Fruit fly (Drosophila melanogaster) whole organism, prepupa: ENCODE data around the gene vex.
A peak's percentile ranks its signal among the peaks of the same experiment; 100 is the strongest.

Source experiments
- CG10669 ChIP-seq: fragments of 200-800 bp; sonication (Bioruptor generic); optimal IDR thresholded peaks from 3 replicates; lab custom pipeline; 2018; ENCODE audit warnings: missing biosample characterization, mild to moderate bottlenecking, missing genetic modification characterization, moderate library complexity
- CG11762 ChIP-seq: fragments of 200-800 bp; sonication (Bioruptor generic); optimal IDR thresholded peaks from 3 replicates; lab custom pipeline; 2016; ENCODE audit warnings: missing biosample characterization, missing genetic modification characterization; ENCODE audit not compliant: insufficient read depth
- CG11902 ChIP-seq: fragments of 200-800 bp; sonication (Bioruptor generic); optimal IDR thresholded peaks from 3 replicates; lab custom pipeline; 2016; ENCODE audit warnings: missing biosample characterization, missing genetic modification characterization
- CG15336 ChIP-seq: fragments of 200-800 bp; sonication (Bioruptor generic); IDR thresholded peaks from 2 replicates; pipeline ENCODE4 v1.3.6; 2022; ENCODE audit warnings: missing biosample characterization, missing genetic modification characterization
- CG1621 ChIP-seq: fragments of 200-800 bp; sonication (Bioruptor generic); optimal IDR thresholded peaks from 3 replicates; lab custom pipeline; 2018; ENCODE audit warnings: missing biosample characterization, mild to moderate bottlenecking, missing genetic modification characterization
- CG16779 ChIP-seq: fragments of 200-800 bp; sonication (Bioruptor generic); optimal IDR thresholded peaks from 3 replicates; lab custom pipeline; 2017; ENCODE audit warnings: missing biosample characterization, mild to moderate bottlenecking, missing genetic modification characterization
- CG31627 ChIP-seq: fragments of 200-800 bp; sonication (Bioruptor generic); optimal IDR thresholded peaks from 3 replicates; lab custom pipeline; 2016; ENCODE audit warnings: missing biosample characterization, missing genetic modification characterization
- CG34406 ChIP-seq: fragments of 200-800 bp; sonication (Bioruptor generic); optimal IDR thresholded peaks from 3 replicates; lab custom pipeline; 2016; ENCODE audit warnings: missing biosample characterization, missing genetic modification characterization
- CG4318 ChIP-seq: fragments of 200-800 bp; sonication (Bioruptor generic); optimal IDR thresholded peaks from 3 replicates; lab custom pipeline; 2017; ENCODE audit warnings: missing biosample characterization, mild to moderate bottlenecking, missing genetic modification characterization
- CG6163 ChIP-seq: fragments of 200-800 bp; sonication (Bioruptor generic); IDR thresholded peaks from 3 replicates; pipeline ENCODE4 v1.3.6; 2022; ENCODE audit warnings: missing biosample characterization, missing genetic modification characterization
- CG6792 ChIP-seq: fragments of 200-800 bp; sonication (Bioruptor generic); optimal IDR thresholded peaks from 3 replicates; lab custom pipeline; 2016; ENCODE audit warnings: missing biosample characterization, missing genetic modification characterization
- CG6808 ChIP-seq: fragments of 200-800 bp; sonication (Bioruptor generic); optimal IDR thresholded peaks from 3 replicates; lab custom pipeline; 2017; ENCODE audit warnings: missing biosample characterization, missing genetic modification characterization, mild to moderate bottlenecking, moderate library complexity, missing genetic modification reagents
- CG8319 ChIP-seq: fragments of 200-800 bp; sonication (Bioruptor generic); optimal IDR thresholded peaks from 3 replicates; lab custom pipeline; 2016; ENCODE audit warnings: missing biosample characterization, missing genetic modification characterization
- CG8632 ChIP-seq: fragments of 200-800 bp; sonication (Bioruptor generic); optimal IDR thresholded peaks from 3 replicates; lab custom pipeline; 2016; ENCODE audit warnings: missing biosample characterization, missing genetic modification characterization
- CG9139 ChIP-seq: fragments of 200-800 bp; sonication (Bioruptor generic); optimal IDR thresholded peaks from 3 replicates; lab custom pipeline; 2017; ENCODE audit warnings: missing biosample characterization, mild to moderate bottlenecking, missing genetic modification characterization
- Eip78C ChIP-seq: fragments of 200-800 bp; sonication (Bioruptor generic); peaks from one replicate; lab custom pipeline; 2016; ENCODE audit warnings: missing biosample characterization, missing genetic modification characterization
- Eip93F ChIP-seq: fragments of 200-800 bp; sonication (Bioruptor generic); optimal IDR thresholded peaks from 2 replicates; lab custom pipeline; 2016; ENCODE audit warnings: missing biosample characterization, mild to moderate bottlenecking, missing genetic modification characterization
- Ets96B ChIP-seq: fragments of 200-800 bp; optimal IDR thresholded peaks from 2 replicates; lab custom pipeline; 2019; ENCODE audit warnings: missing biosample characterization, mild to moderate bottlenecking, missing genetic modification characterization, moderate library complexity
- Gug ChIP-seq: fragments of 200-800 bp; sonication (Bioruptor generic); IDR thresholded peaks from 2 replicates; pipeline ENCODE4 v1.3.6; 2022; ENCODE audit warnings: missing biosample characterization, missing genetic modification characterization
- Hr39 ChIP-seq: fragments of 200-800 bp; sonication (Bioruptor generic); optimal IDR thresholded peaks from 2 replicates; lab custom pipeline; 2016; ENCODE audit warnings: missing biosample characterization, missing genetic modification characterization
- Hr4 ChIP-seq: fragments of 200-800 bp; sonication (Bioruptor generic); optimal IDR thresholded peaks from 3 replicates; lab custom pipeline; 2016; ENCODE audit warnings: missing biosample characterization, missing genetic modification characterization
- Lpt ChIP-seq: fragments of 200-800 bp; sonication (Bioruptor generic); optimal IDR thresholded peaks from 3 replicates; lab custom pipeline; 2016; ENCODE audit warnings: missing biosample characterization, missing genetic modification characterization
- OdsH ChIP-seq: fragments of 200-800 bp; sonication (Bioruptor generic); optimal IDR thresholded peaks from 3 replicates; lab custom pipeline; 2016; ENCODE audit warnings: missing biosample characterization, missing genetic modification characterization
- Sox14 ChIP-seq: fragments of 200-800 bp; sonication (Bioruptor generic); optimal IDR thresholded peaks from 3 replicates; lab custom pipeline; 2016; ENCODE audit warnings: missing biosample characterization, missing genetic modification characterization
- Sox15 ChIP-seq: fragments of 200-800 bp; sonication (Bioruptor generic); optimal IDR thresholded peaks from 3 replicates; lab custom pipeline; 2016; ENCODE audit warnings: missing biosample characterization, missing genetic modification characterization
- cyc ChIP-seq: fragments of 200-800 bp; sonication (Bioruptor generic); optimal IDR thresholded peaks from 3 replicates; lab custom pipeline; 2016; ENCODE audit warnings: missing biosample characterization, missing genetic modification characterization
- dac ChIP-seq: fragments of 200-800 bp; sonication (Bioruptor generic); optimal IDR thresholded peaks from 2 replicates; lab custom pipeline; 2017; ENCODE audit warnings: missing biosample characterization, mild to moderate bottlenecking, missing genetic modification characterization
- dsx ChIP-seq: fragments of 200-800 bp; optimal IDR thresholded peaks from 3 replicates; lab custom pipeline; 2019; ENCODE audit warnings: missing biosample characterization, mild to moderate bottlenecking, missing genetic modification characterization, moderate library complexity; ENCODE audit not compliant: poor library complexity, severe bottlenecking
- esn ChIP-seq: fragments of 200-800 bp; sonication (Bioruptor generic); optimal IDR thresholded peaks from 2 replicates; lab custom pipeline; 2016; ENCODE audit warnings: missing biosample characterization, mild to moderate bottlenecking, missing genetic modification characterization, moderate library complexity
- fd59A ChIP-seq: fragments of 200-800 bp; sonication (Bioruptor generic); optimal IDR thresholded peaks from 2 replicates; lab custom pipeline; 2017; ENCODE audit warnings: missing biosample characterization, mild to moderate bottlenecking, missing genetic modification characterization, missing genetic modification reagents
- fd85E ChIP-seq: fragments of 200-800 bp; sonication (Bioruptor generic); optimal IDR thresholded peaks from 3 replicates; lab custom pipeline; 2016; ENCODE audit warnings: missing biosample characterization, missing genetic modification characterization
- fkh ChIP-seq: fragments of 200-800 bp; sonication (Bioruptor generic); optimal IDR thresholded peaks from 3 replicates; lab custom pipeline; 2017; ENCODE audit warnings: missing biosample characterization, mild to moderate bottlenecking, missing genetic modification characterization, moderate library complexity
- net ChIP-seq: fragments of 200-800 bp; sonication (Bioruptor generic); optimal IDR thresholded peaks from 3 replicates; lab custom pipeline; 2016; ENCODE audit warnings: missing biosample characterization, missing genetic modification characterization
- salr ChIP-seq, 2 experiments: fragments of 200-800 bp; sonication (Bioruptor generic); optimal IDR thresholded peaks; 3 replicates each; lab custom pipeline; 2016 to 2018; ENCODE audit warnings: missing biosample characterization in 2 of 2, missing genetic modification characterization in 2 of 2, mild to moderate bottlenecking in 1 of 2
- spab ChIP-seq: fragments of 200-800 bp; sonication (Bioruptor generic); optimal IDR thresholded peaks from 2 replicates; lab custom pipeline; 2017; ENCODE audit warnings: missing biosample characterization, mild to moderate bottlenecking, missing genetic modification characterization, missing genetic modification reagents
- svp ChIP-seq: fragments of 200-800 bp; sonication (Bioruptor generic); peaks from one replicate; lab custom pipeline; 2016; ENCODE audit warnings: missing biosample characterization, missing genetic modification characterization
- vri ChIP-seq: fragments of 200-800 bp; sonication (Bioruptor generic); optimal IDR thresholded peaks from 3 replicates; lab custom pipeline; 2016; ENCODE audit warnings: missing biosample characterization, mild to moderate bottlenecking, missing genetic modification characterization

vex gene

dm6 chrX:10932300-10932699 lies 107.4 kb downstream of the vex start (continued):
- TF ChIP-seq CG6163 (GFP tag; lab: Robert Waterston, UW) (peak; percentile 58; the same call in 2 of the 3 replicates), CG11902 (GFP tag; lab: Kevin White, UChicago) (no peak), CG15336 (GFP tag; lab: Robert Waterston, UW) (no peak; the same call in 1 of the 2 replicates), net (no peak), Hr4 (GFP tag; lab: Kevin White, UChicago) (no peak), vri (GFP tag; lab: Kevin White, UChicago) (no peak), Hr39 (GFP tag; lab: Kevin White, UChicago) (no peak), cyc (GFP tag; lab: Kevin White, UChicago) (no peak), salr (GFP tag; optimal IDR thresholded peaks at IDR 0.05; lab: Kevin White, UChicago) (no peak), Lpt (GFP tag; lab: Kevin White, UChicago) (peak; percentile 2), CG10669 (GFP tag; lab: Kevin White, UChicago) (no peak), dac (GFP tag; lab: Kevin White, UChicago) (no peak), dsx (GFP tag; lab: Kevin White, UChicago) (peak; percentile 2), CG34406 (GFP tag; lab: Kevin White, UChicago) (no peak), fd59A (GFP tag; lab: Kevin White, UChicago) (no peak), esn (GFP tag; lab: Kevin White, UChicago) (no peak), Sox14 (GFP tag; lab: Kevin White, UChicago) (no peak), Ets96B (no peak), CG8632 (GFP tag; lab: Kevin White, UChicago) (no peak), CG4318 (GFP tag; lab: Kevin White, UChicago) (no peak), svp (GFP tag; lab: Kevin White, UChicago) (peak; percentile 62), Gug (GFP tag; lab: Robert Waterston, UW) (no peak), Sox15 (GFP tag; lab: Kevin White, UChicago) (no peak), CG11762 (no peak), spab (GFP tag; lab: Kevin White, UChicago) (peak; percentile 6), CG9139 (GFP tag; lab: Kevin White, UChicago) (peak; percentile 62), fd85E (GFP tag; lab: Kevin White, UChicago) (no peak)

dm6 chrX:10931250-10931649 lies 108.5 kb downstream of the vex start:
- no peak for TF ChIP-seq CG16779 (tag; lab: Kevin White, UChicago)
- no peak for TF ChIP-seq CG8319
- TF ChIP-seq fd59A (GFP tag; lab: Kevin White, UChicago), result no peak
- no peak for TF ChIP-seq Ets96B
- no peak for TF ChIP-seq Eip93F (GFP tag; lab: Kevin White, UChicago)
- no peak for TF ChIP-seq Lpt (GFP tag; lab: Kevin White, UChicago)
- no peak for TF ChIP-seq CG6792 (GFP tag; lab: Kevin White, UChicago)
- no peak for TF ChIP-seq CG1621
- no peak for TF ChIP-seq salr (GFP tag; optimal IDR thresholded peaks at IDR 0.05; lab: Kevin White, UChicago)
- no peak for TF ChIP-seq CG31627 (GFP tag; lab: Kevin White, UChicago)
- no peak for TF ChIP-seq dac (GFP tag; lab: Kevin White, UChicago)

- peak; percentile 35 for TF ChIP-seq fkh (GFP tag; lab: Kevin White, UChicago)
- no peak for TF ChIP-seq CG10669 (GFP tag; lab: Kevin White, UChicago)
- peak; percentile 50 for TF ChIP-seq CG6163 (GFP tag; lab: Robert Waterston, UW)
- peak; percentile 46 for TF ChIP-seq svp (GFP tag; lab: Kevin White, UChicago)
- peak; percentile 63 for TF ChIP-seq Eip78C (GFP tag; lab: Kevin White, UChicago)
- TF ChIP-seq, all 60 proteins: peak for 4
These were observed 109.1 kb downstream of the vex start, which contains the start of gene Myo10A for dm6 chrX:10930553-10931092. Gene Myo10A, plus strand, starts transcription at chrX:10930840.

dm6 chrX:10929613-10930012 lies 110.1 kb downstream of the vex start:
- TF ChIP-seq Eip78C (GFP tag; lab: Kevin White, UChicago), result peak; percentile 11
- no peak for TF ChIP-seq CG6792 (GFP tag; lab: Kevin White, UChicago)
- TF ChIP-seq CG6808 (GFP tag; lab: Kevin White, UChicago), result no peak
- TF ChIP-seq CG8319, result no peak
- no peak for TF ChIP-seq spab (GFP tag; lab: Kevin White, UChicago)
- TF ChIP-seq dsx (GFP tag; lab: Kevin White, UChicago), result no peak
- no peak for TF ChIP-seq OdsH (GFP tag; lab: Kevin White, UChicago)
- TF ChIP-seq, all 60 proteins: peak for 1
